Worm (Caenorhabditis elegans): ENCODE data around the gene dmsr-15.

- TF ChIP-seq him-1 (tag; optimal IDR thresholded peaks at IDR 0.05) (no peak), W03F9.2 (tag; optimal IDR thresholded peaks at IDR 0.05) (no peak)
Measured at ce11 chrV:6830075-6830474, 1.4 kb upstream of the dmsr-15 start.
